Fruit fly (Drosophila melanogaster): Measurements from ENCODE around the gene Sr-CIV.

Gene Sr-CIV

dm6 chr2L:3573172-3573755, 49.4 kb upstream of the Sr-CIV start (continued):
- peak; percentile 47 for TF ChIP-seq jing (GFP tag; optimal IDR thresholded peaks at IDR 0.05)
- no peak for TF ChIP-seq CG10543 (GFP tag; optimal IDR thresholded peaks at IDR 0.05)
- no peak for TF ChIP-seq NFAT (GFP tag; IDR thresholded peaks at IDR 0.05)
- no peak for TF ChIP-seq Stat92E (GFP tag; optimal IDR thresholded peaks at IDR 0.05)
- peak; percentile 48 for TF ChIP-seq CG1792 (GFP tag; optimal IDR thresholded peaks at IDR 0.05)
- TF ChIP-seq TFAM (GFP tag; optimal IDR thresholded peaks at IDR 0.05): no peak
- peak; percentile 91 for TF ChIP-seq row (GFP tag; IDR thresholded peaks at IDR 0.05)
- TF ChIP-seq CG10431 (GFP tag; optimal IDR thresholded peaks at IDR 0.05): no peak
- TF ChIP-seq CG17612 (GFP tag; IDR thresholded peaks at IDR 0.05): no peak
- TF ChIP-seq CG12104 (GFP tag; optimal IDR thresholded peaks at IDR 0.05): peak; percentile 20
- peak; percentile 23 for TF ChIP-seq fu2 (GFP tag; optimal IDR thresholded peaks at IDR 0.05)
- TF ChIP-seq trh (GFP tag; optimal IDR thresholded peaks at IDR 0.05): no peak
- peak; percentile 60 for TF ChIP-seq cato (GFP tag; optimal IDR thresholded peaks at IDR 0.05; ENCODE audit: borderline replicate concordance)
- peak; percentile 47 for TF ChIP-seq CG12071 (GFP tag; optimal IDR thresholded peaks at IDR 0.05)
- TF ChIP-seq CG6765 (GFP tag; optimal IDR thresholded peaks at IDR 0.05): no peak
- TF ChIP-seq CG8944 (GFP tag; optimal IDR thresholded peaks at IDR 0.05): peak; percentile 52
- TF ChIP-seq NC2β (GFP tag; optimal IDR thresholded peaks at IDR 0.05): no peak
- TF ChIP-seq CG12391 (tag; optimal IDR thresholded peaks at IDR 0.05): peak; percentile 77
- TF ChIP-seq toy (GFP tag; IDR thresholded peaks at IDR 0.05): no peak
- no peak for TF ChIP-seq CG10565 (GFP tag; optimal IDR thresholded peaks at IDR 0.05)
- no peak for TF ChIP-seq CG12299 (tag; optimal IDR thresholded peaks at IDR 0.05)
- TF ChIP-seq D19A (tag; optimal IDR thresholded peaks at IDR 0.05): peak; percentile 62
- TF ChIP-seq sens-2 (GFP tag; IDR thresholded peaks at IDR 0.05): no peak
- TF ChIP-seq CG10321 (GFP tag; IDR thresholded peaks at IDR 0.05): no peak
- TF ChIP-seq zen (tag; optimal IDR thresholded peaks at IDR 0.05): peak; percentile 12
- peak; percentile 63 for TF ChIP-seq Fer1 (GFP tag; optimal IDR thresholded peaks at IDR 0.05)
- TF ChIP-seq Lhr (GFP tag; optimal IDR thresholded peaks at IDR 0.05): peak; percentile 28
- TF ChIP-seq CG18011 (GFP tag; optimal IDR thresholded peaks at IDR 0.05): no peak
- peak; percentile 58 for TF ChIP-seq Spps (tag; optimal IDR thresholded peaks at IDR 0.05)
- TF ChIP-seq tio (GFP tag; optimal IDR thresholded peaks at IDR 0.05): peak; percentile 58
- TF ChIP-seq CG32772 (GFP tag; IDR thresholded peaks at IDR 0.05): peak; percentile 44; the same call in 1 of the 2 replicates
- no peak for TF ChIP-seq CG9876 (GFP tag; optimal IDR thresholded peaks at IDR 0.05)
- TF ChIP-seq CG30431 (GFP tag; optimal IDR thresholded peaks at IDR 0.05): peak; percentile 60
- peak; percentile 44 for TF ChIP-seq oc (tag; optimal IDR thresholded peaks at IDR 0.05)
- TF ChIP-seq Ravus (GFP tag; IDR thresholded peaks at IDR 0.05): peak; percentile 32
- peak; percentile 34 for TF ChIP-seq CG18619 (GFP tag; optimal IDR thresholded peaks at IDR 0.05)
- TF ChIP-seq dmrt11E (tag; optimal IDR thresholded peaks at IDR 0.05): peak; percentile 77
- TF ChIP-seq zfh1 (GFP tag; IDR thresholded peaks at IDR 0.05): peak; percentile 63; the same call in 2 of the 3 replicates
- TF ChIP-seq CG2875 (GFP tag; optimal IDR thresholded peaks at IDR 0.05): no peak
- peak; percentile 54 for TF ChIP-seq Dek (tag; optimal IDR thresholded peaks at IDR 0.05)
- no peak for TF ChIP-seq hb (GFP tag; IDR thresholded peaks at IDR 0.05; ENCODE audit: partially characterized antibody)
- peak; percentile 53 for TF ChIP-seq jumu (GFP tag; optimal IDR thresholded peaks at IDR 0.05)
- TF ChIP-seq CG12769 (tag; optimal IDR thresholded peaks at IDR 0.05): peak; percentile 58
- no peak for TF ChIP-seq pan (optimal IDR thresholded peaks at IDR 0.05)
- TF ChIP-seq pan (GFP tag; optimal IDR thresholded peaks at IDR 0.05 in 1 of 2, IDR thresholded peaks at IDR 0.05 in 1 of 2): no peak
- peak; percentile 88 for TF ChIP-seq nmo (GFP tag; optimal IDR thresholded peaks at IDR 0.05)
- TF ChIP-seq hth (optimal IDR thresholded peaks at IDR 0.05): no peak
- peak; percentile 71 for TF ChIP-seq CG8388 (GFP tag; optimal IDR thresholded peaks at IDR 0.05)
- peak; percentile 57 for TF ChIP-seq CG14710 (tag; optimal IDR thresholded peaks at IDR 0.05)
- TF ChIP-seq CG34422 (GFP tag; IDR thresholded peaks at IDR 0.05): peak; percentile 55; the same call in 2 of the 3 replicates

Data from whole organism, embryonic.